Worm (Caenorhabditis elegans) whole organism, young adult: ENCODE measurements around the gene grp-1.

Experiments
- B0035.1 ChIP-seq: sonication (generic microtip); optimal IDR thresholded peaks from 2 replicates; lab custom pipeline; 2016; ENCODE audit warnings: missing genetic modification characterization, mild to moderate bottlenecking, missing compliant biosample characterization, missing genotype, missing genetic modification reagents
- B0261.1 ChIP-seq: sonication (generic microtip); optimal IDR thresholded peaks from 2 replicates; lab custom pipeline; 2016; ENCODE audit warnings: mild to moderate bottlenecking, missing genetic modification characterization, moderate library complexity, missing compliant biosample characterization
- F23B12.7 ChIP-seq: sonication (generic microtip); optimal IDR thresholded peaks from 2 replicates; lab custom pipeline; 2017; ENCODE audit warnings: missing genetic modification characterization, mild to moderate bottlenecking, missing compliant biosample characterization, antibody characterized with exemption, moderate library complexity; ENCODE audit not compliant: insufficient read depth
- F57C9.4 ChIP-seq: sonication (generic microtip); optimal IDR thresholded peaks from 2 replicates; lab custom pipeline; 2017; ENCODE audit warnings: mild to moderate bottlenecking, missing genetic modification characterization, missing compliant biosample characterization
- T07F8.4 ChIP-seq: sonication (generic microtip); optimal IDR thresholded peaks from 2 replicates; lab custom pipeline; 2016; ENCODE audit warnings: mild to moderate bottlenecking, missing genetic modification characterization, moderate library complexity, missing compliant biosample characterization
- T26A5.8 ChIP-seq: sonication (generic microtip); optimal IDR thresholded peaks from 2 replicates; lab custom pipeline; 2016; ENCODE audit warnings: missing genetic modification characterization, missing compliant biosample characterization
- Y53F4B.3 ChIP-seq: fragments of 200-800 bp; sonication (Bioruptor generic); IDR thresholded peaks from 2 replicates; pipeline ENCODE4 v1.3.6; 2022; ENCODE audit warnings: missing genetic modification reagents, missing genetic modification characterization, missing compliant biosample characterization
- Y56A3A.18 ChIP-seq: fragments of 200-800 bp; sonication (Bioruptor generic); IDR thresholded peaks from 2 replicates; pipeline ENCODE4 v1.3.6; 2022; ENCODE audit warnings: missing genetic modification reagents, missing genetic modification characterization, missing compliant biosample characterization
- Y79H2A.3 ChIP-seq: fragments of 200-800 bp; sonication (Bioruptor generic); conservative IDR thresholded peaks from 2 replicates; pipeline ENCODE4 v1.3.6; 2022; ENCODE audit warnings: missing genetic modification reagents, missing genetic modification characterization, missing compliant biosample characterization
- ama-1 ChIP-seq, 3 experiments: fragments of 150-350 bp in 1 of 3; sonication (generic microtip) in 2 of 3; optimal IDR thresholded peaks; 2 replicates each; lab custom pipeline; 2014 to 2018; ENCODE audit warnings: missing biosample characterization in 2 of 3, missing genetic modification characterization in 2 of 3, missing genetic modification reagents in 2 of 3
- attf-3 ChIP-seq: fragments of 200-800 bp; sonication (Bioruptor generic); conservative IDR thresholded peaks from 2 replicates; pipeline ENCODE4 v1.3.6; 2022; ENCODE audit warnings: missing genetic modification reagents, missing genetic modification characterization, missing compliant biosample characterization
- bed-1 ChIP-seq: fragments of 200-800 bp; sonication (Bioruptor generic); IDR thresholded peaks from 2 replicates; pipeline ENCODE4 v1.3.6; 2022; ENCODE audit warnings: missing genetic modification reagents, missing genetic modification characterization, missing compliant biosample characterization
- bed-2 ChIP-seq: fragments of 200-800 bp; sonication (Bioruptor generic); IDR thresholded peaks from 2 replicates; pipeline ENCODE4 v1.3.6; 2022; ENCODE audit warnings: missing genetic modification reagents, missing genetic modification characterization, missing compliant biosample characterization
- cebp-1 ChIP-seq, 2 experiments: fragments of 200-800 bp in 1 of 2; sonication (Bioruptor generic) in 1 of 2; sonication (generic microtip) in 1 of 2; IDR thresholded peaks in 1 of 2; optimal IDR thresholded peaks in 1 of 2; 2 replicates each; pipeline versions ENCODE4 v1.3.6 to Lab custom; 2017 to 2022; ENCODE audit warnings: missing compliant biosample characterization in 2 of 2, missing genetic modification characterization in 2 of 2, mild to moderate bottlenecking in 1 of 2, missing genetic modification reagents in 1 of 2, moderate library complexity in 1 of 2
- die-1 ChIP-seq: sonication (generic microtip); optimal IDR thresholded peaks from 2 replicates; lab custom pipeline; 2016; ENCODE audit warnings: missing genotype, mild to moderate bottlenecking, missing genetic modification characterization, missing compliant biosample characterization
- dpff-1 ChIP-seq: sonication (generic microtip); optimal IDR thresholded peaks from 2 replicates; lab custom pipeline; 2017; ENCODE audit warnings: mild to moderate bottlenecking, missing genetic modification characterization, missing compliant biosample characterization
- efl-1 ChIP-seq: fragments of 150-350 bp; optimal IDR thresholded peaks from 2 replicates; lab custom pipeline; 2014; ENCODE audit warnings: missing biosample characterization, missing genetic modification reagents, missing genetic modification characterization
- egl-18 ChIP-seq: fragments of 200-800 bp; sonication (Bioruptor generic); IDR thresholded peaks from 2 replicates; pipeline ENCODE4 v1.3.6; 2022; ENCODE audit warnings: missing genetic modification reagents, missing genetic modification characterization, missing compliant biosample characterization
- egrh-3 ChIP-seq: fragments of 200-800 bp; sonication (Bioruptor generic); IDR thresholded peaks from 2 replicates; pipeline ENCODE4 v1.3.6; 2022; ENCODE audit warnings: missing genetic modification reagents, missing genetic modification characterization, missing compliant biosample characterization
- gei-17 ChIP-seq: fragments of 200-800 bp; sonication (Bioruptor generic); optimal IDR thresholded peaks from 2 replicates; lab custom pipeline; 2018; ENCODE audit warnings: mild to moderate bottlenecking, missing genetic modification characterization, missing compliant biosample characterization
- hrde-1 ChIP-seq: sonication (generic microtip); optimal IDR thresholded peaks from 2 replicates; lab custom pipeline; 2016; ENCODE audit warnings: missing genetic modification characterization, mild to moderate bottlenecking, missing compliant biosample characterization, moderate library complexity, missing genotype, missing genetic modification reagents, borderline replicate concordance
- hsf-1 ChIP-seq: fragments of 200-800 bp; sonication (Bioruptor generic); IDR thresholded peaks from 2 replicates; pipeline ENCODE4 v1.3.6; 2022; ENCODE audit warnings: missing genetic modification reagents, missing genetic modification characterization, missing compliant biosample characterization
- let-526 ChIP-seq: fragments of 200-800 bp; sonication (Bioruptor generic); IDR thresholded peaks from 2 replicates; pipeline ENCODE4 v1.3.6; 2022; ENCODE audit warnings: missing genetic modification reagents, missing genetic modification characterization, missing compliant biosample characterization
- let-607 ChIP-seq, 2 experiments: fragments of 200-800 bp in 1 of 2; sonication (Bioruptor generic) in 1 of 2; sonication (generic microtip) in 1 of 2; optimal IDR thresholded peaks; 2 replicates each; lab custom pipeline; 2016 to 2018; ENCODE audit warnings: mild to moderate bottlenecking in 2 of 2, missing compliant biosample characterization in 2 of 2, missing genetic modification characterization in 2 of 2, moderate library complexity in 2 of 2, missing genotype in 1 of 2
- lir-1 ChIP-seq: fragments of 200-800 bp; sonication (Bioruptor generic); conservative IDR thresholded peaks from 2 replicates; pipeline ENCODE4 v1.3.6; 2022; ENCODE audit warnings: missing genetic modification reagents, missing genetic modification characterization, missing compliant biosample characterization
- madf-10 ChIP-seq: sonication (generic microtip); optimal IDR thresholded peaks from 2 replicates; lab custom pipeline; 2016; ENCODE audit warnings: mild to moderate bottlenecking, missing genetic modification characterization, missing compliant biosample characterization
- madf-3 ChIP-seq: fragments of 200-800 bp; sonication (Bioruptor generic); IDR thresholded peaks from 2 replicates; pipeline ENCODE4 v1.3.6; 2022; ENCODE audit warnings: missing genetic modification reagents, missing genetic modification characterization, missing compliant biosample characterization
- mcd-1 ChIP-seq: fragments of 200-800 bp; sonication (Bioruptor generic); IDR thresholded peaks from 2 replicates; pipeline ENCODE4 v1.3.6; 2022; ENCODE audit warnings: missing genetic modification reagents, missing genetic modification characterization, missing compliant biosample characterization
- mes-4 ChIP-seq: sonication (generic microtip); optimal IDR thresholded peaks from 2 replicates; lab custom pipeline; 2016; ENCODE audit warnings: missing genotype, missing genetic modification characterization, missing compliant biosample characterization
- nfyb-1 ChIP-seq: fragments of 200-800 bp; sonication (Bioruptor generic); IDR thresholded peaks from 2 replicates; pipeline ENCODE4 v1.3.6; 2022; ENCODE audit warnings: missing genetic modification reagents, missing genetic modification characterization, missing compliant biosample characterization
- nhr-90 ChIP-seq: sonication (generic microtip); optimal IDR thresholded peaks from 2 replicates; lab custom pipeline; 2016; ENCODE audit warnings: missing genotype, mild to moderate bottlenecking, missing genetic modification characterization, missing compliant biosample characterization
- rpc-1 ChIP-seq, 2 experiments: fragments of 150-350 bp in 1 of 2; sonication (generic microtip) in 1 of 2; optimal IDR thresholded peaks; 2 replicates each; lab custom pipeline; 2014 to 2018; ENCODE audit warnings: missing biosample characterization in 1 of 2, missing genetic modification characterization in 1 of 2, missing genetic modification reagents in 1 of 2, missing genotype in 1 of 2
- snpc-3.4 ChIP-seq: sonication (generic microtip); optimal IDR thresholded peaks from 2 replicates; lab custom pipeline; 2017; ENCODE audit warnings: missing genetic modification characterization, mild to moderate bottlenecking, missing compliant biosample characterization, antibody characterized with exemption, moderate library complexity, missing genotype, missing genetic modification reagents
- somi-1 ChIP-seq: fragments of 200-800 bp; sonication (Bioruptor generic); optimal IDR thresholded peaks from 2 replicates; lab custom pipeline; 2018; ENCODE audit warnings: mild to moderate bottlenecking, missing genetic modification characterization, missing compliant biosample characterization
- sptf-2 ChIP-seq: fragments of 200-800 bp; sonication (Bioruptor generic); optimal IDR thresholded peaks from 2 replicates; lab custom pipeline; 2018; ENCODE audit warnings: mild to moderate bottlenecking, missing genetic modification characterization, missing compliant biosample characterization
- tlf-1 ChIP-seq: fragments of 200-800 bp; sonication (Bioruptor generic); optimal IDR thresholded peaks from 2 replicates; lab custom pipeline; 2018; ENCODE audit warnings: mild to moderate bottlenecking, missing genetic modification characterization, missing compliant biosample characterization
- unc-130 ChIP-seq: sonication (generic microtip); optimal IDR thresholded peaks from 2 replicates; lab custom pipeline; 2016; ENCODE audit warnings: missing genetic modification reagents, missing genetic modification characterization, missing compliant biosample characterization
- ztf-18 ChIP-seq: sonication (generic microtip); optimal IDR thresholded peaks from 2 replicates; lab custom pipeline; 2016; ENCODE audit warnings: missing genotype, mild to moderate bottlenecking, missing genetic modification characterization, missing compliant biosample characterization
- ztf-22 ChIP-seq: fragments of 200-800 bp; sonication (Bioruptor generic); optimal IDR thresholded peaks from 2 replicates; lab custom pipeline; 2018; ENCODE audit warnings: mild to moderate bottlenecking, missing genetic modification characterization, moderate library complexity, missing compliant biosample characterization

The grp-1 gene

DNA sequence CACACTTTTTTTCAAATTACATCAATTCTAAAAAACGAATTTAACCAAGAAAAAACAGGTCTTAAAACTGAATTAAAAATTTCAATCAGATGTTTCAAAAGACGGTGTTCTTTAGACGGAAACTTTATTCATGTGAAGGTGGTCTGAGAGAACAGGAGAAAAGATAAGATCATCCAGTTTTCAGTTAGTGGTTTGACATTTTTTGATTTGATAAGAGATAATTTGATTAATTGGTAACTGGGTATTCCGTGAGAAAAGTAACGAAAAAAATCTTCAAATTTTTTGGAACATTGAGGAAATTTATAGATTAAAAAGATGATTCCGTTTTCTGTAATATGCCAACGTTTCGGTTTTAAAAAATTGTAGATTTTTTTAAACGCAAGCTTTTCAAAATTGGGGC lies 49.0 kb upstream of the grp-1 start:
- TF ChIP-seq somi-1 (GFP tag; lab: Kevin White, UChicago) (no peak), Y56A3A.18 (GFP tag; lab: Robert Waterston, UW) (no peak), nhr-90 (tag; lab: Kevin White, UChicago) (no peak), rpc-1 (optimal IDR thresholded peaks at IDR 0.05; lab: Kevin White, UChicago) (no peak), rpc-1 (tag; optimal IDR thresholded peaks at IDR 0.05; lab: Kevin White, UChicago) (no peak), cebp-1 (GFP tag; IDR thresholded peaks at IDR 0.05; lab: Robert Waterston, UW) (no peak), cebp-1 (tag; optimal IDR thresholded peaks at IDR 0.05; lab: Kevin White, UChicago) (no peak), madf-3 (GFP tag; lab: Robert Waterston, UW) (no peak), attf-3 (GFP tag; lab: Robert Waterston, UW) (no peak), bed-2 (GFP tag; lab: Robert Waterston, UW) (no peak), T26A5.8 (no peak), madf-10 (no peak), hsf-1 (no peak), tlf-1 (GFP tag; lab: Kevin White, UChicago) (no peak), lir-1 (GFP tag; lab: Robert Waterston, UW) (no peak), dpff-1 (tag; lab: Kevin White, UChicago) (no peak), mcd-1 (no peak), egl-18 (GFP tag; lab: Robert Waterston, UW) (no peak), unc-130 (GFP tag; lab: Kevin White, UChicago) (no peak), let-526 (GFP tag; lab: Robert Waterston, UW) (no peak), die-1 (tag; lab: Kevin White, UChicago) (no peak)

DNA sequence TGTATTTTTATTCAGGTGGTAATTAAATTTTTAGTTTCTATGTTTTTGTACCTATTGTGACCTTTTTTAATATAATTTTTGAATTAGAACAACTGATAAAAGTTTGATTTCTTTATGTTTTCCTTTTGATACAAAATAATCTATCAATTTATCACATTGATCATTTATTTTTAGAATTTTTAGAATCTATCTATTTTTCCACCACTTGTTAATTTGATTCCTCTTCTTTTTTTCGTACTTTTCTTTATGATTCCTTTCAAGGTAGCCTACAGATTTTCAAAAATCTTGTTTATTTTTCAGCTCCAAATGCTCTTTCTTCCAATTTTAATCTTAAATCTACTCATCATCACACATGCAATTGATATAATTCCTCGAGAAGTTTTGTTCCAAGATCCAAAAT lies 47.6 kb upstream of the grp-1 start, which contains the start of gene dpf-6:
Gene dpf-6 (plus strand): TSS at position 301 of the 400 bp plus-strand sequence.
- TF ChIP-seq egrh-3 (no peak), efl-1 (GFP tag; lab: Kevin White, UChicago) (no peak), mcd-1 (no peak), bed-2 (GFP tag; lab: Robert Waterston, UW) (no peak), B0035.1 (no peak), snpc-3.4 (tag; lab: Kevin White, UChicago) (no peak), mes-4 (no peak), nfyb-1 (GFP tag; lab: Robert Waterston, UW) (no peak), bed-1 (no peak), sptf-2 (GFP tag; lab: Kevin White, UChicago) (no peak), Y53F4B.3 (no peak), F57C9.4 (tag; lab: Kevin White, UChicago) (no peak), Y79H2A.3 (GFP tag; lab: Robert Waterston, UW) (no peak), nhr-90 (tag; lab: Kevin White, UChicago) (no peak), gei-17 (GFP tag; lab: Kevin White, UChicago) (no peak), F23B12.7 (tag; lab: Kevin White, UChicago) (no peak), T07F8.4 (tag; lab: Kevin White, UChicago) (no peak), hrde-1 (tag; lab: Kevin White, UChicago) (no peak), let-607 (tag; optimal IDR thresholded peaks at IDR 0.05; lab: Kevin White, UChicago) (no peak)

DNA sequence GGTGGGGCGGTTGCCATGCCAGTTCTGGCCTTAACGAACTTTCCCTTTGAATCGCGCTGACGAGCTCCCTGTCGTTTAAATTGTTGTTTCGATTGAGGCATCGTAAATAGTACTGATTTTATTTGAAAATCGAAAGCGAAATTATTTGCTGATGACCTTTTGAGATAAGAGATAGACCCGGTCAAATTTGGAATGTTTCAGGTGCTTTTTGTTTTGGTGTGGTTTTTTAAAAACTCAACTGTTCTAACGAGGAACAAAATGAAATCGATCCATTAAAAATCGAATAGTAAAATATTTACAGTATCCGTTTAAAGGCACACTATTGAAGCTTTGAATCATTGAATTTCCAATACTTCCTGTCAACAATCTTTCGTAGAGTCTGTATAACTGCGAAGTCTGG lies 42.7 kb upstream of the grp-1 start, which contains the start of gene K12H4.6:
Gene K12H4.6 (minus strand): TSS at position 101 of the 400 bp plus-strand sequence.
- TF ChIP-seq nhr-90 (tag; lab: Kevin White, UChicago) (no peak), nfyb-1 (GFP tag; lab: Robert Waterston, UW) (no peak), let-526 (GFP tag; lab: Robert Waterston, UW) (no peak), B0261.1 (no peak), ama-1 (optimal IDR thresholded peaks at IDR 0.05; lab: Kevin White, UChicago) (no peak), ama-1 (GFP tag; optimal IDR thresholded peaks at IDR 0.05; lab: Kevin White, UChicago) (no peak), F23B12.7 (tag; lab: Kevin White, UChicago) (no peak), die-1 (tag; lab: Kevin White, UChicago) (no peak), madf-10 (no peak), somi-1 (GFP tag; lab: Kevin White, UChicago) (no peak), ztf-22 (GFP tag; lab: Kevin White, UChicago) (no peak), ztf-18 (tag; lab: Kevin White, UChicago) (no peak)
- TF ChIP-seq, all 124 proteins: peak for 0
